Fruit fly (Drosophila melanogaster) ovary, adult (tissue): ENCODE results near the gene CG11417.
A peak's percentile ranks its signal among the peaks of the same experiment; 100 is the strongest.

Source experiments
- CG17801 ChIP-seq: fragments of 200-800 bp; optimal IDR thresholded peaks from 2 replicates; lab custom pipeline; 2019; ENCODE audit warnings: missing biosample characterization, mild to moderate bottlenecking, missing genetic modification characterization, moderate library complexity; ENCODE audit not compliant: partially characterized antibody

CG11417 gene

dm6 chrX:1353322-1354212 lies at the start of gene CG11417, which contains the start of gene CG12773:
Gene CG11417 (plus strand): TSS chrX:1354014.
Gene CG12773 (minus strand): TSS chrX:1353981.
- no peak for TF ChIP-seq CG17801 (GFP tag; lab: Kevin White, UChicago)

DNA sequence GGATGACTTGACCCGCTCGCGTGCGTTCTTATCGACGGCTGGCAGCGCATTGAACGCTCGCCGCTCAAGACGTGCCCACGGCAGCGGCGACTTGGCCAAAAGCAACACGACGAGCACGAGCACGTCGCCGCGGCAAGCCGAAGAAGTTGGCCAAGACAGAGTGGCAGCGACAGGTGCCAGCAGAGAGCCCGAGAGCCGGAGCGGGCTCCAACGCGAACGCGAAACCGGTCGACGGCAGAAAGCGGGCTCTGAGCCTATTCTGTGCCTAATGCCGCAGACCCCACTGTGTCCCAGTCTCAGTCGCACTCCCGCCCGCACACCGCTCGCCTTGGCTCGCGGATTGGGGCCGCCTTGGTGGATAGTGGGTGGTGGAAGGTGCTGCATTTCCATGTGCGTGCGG lies 45.4 kb upstream of the CG11417 start:
- TF ChIP-seq CG17801 (GFP tag; lab: Kevin White, UChicago), result no peak

DNA sequence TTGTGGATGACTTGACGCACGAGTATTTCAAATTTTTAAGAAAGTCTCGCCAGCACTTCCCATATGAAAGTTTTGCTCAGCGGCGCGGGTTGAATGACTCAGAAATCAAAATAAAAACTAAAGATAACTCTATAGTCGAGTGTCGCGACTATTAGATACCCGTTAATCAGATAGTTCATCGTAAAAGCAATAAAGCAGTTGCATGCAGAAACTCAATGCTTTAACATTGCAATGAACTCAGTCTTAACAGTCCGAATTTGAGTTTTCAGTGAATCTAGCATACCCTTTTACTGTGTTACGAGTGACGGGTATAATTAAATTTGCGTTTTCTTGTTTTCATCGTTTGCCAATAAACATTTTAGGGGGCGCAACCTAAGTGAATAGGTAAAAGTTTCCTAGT lies 42.6 kb upstream of the CG11417 start:
- no peak for TF ChIP-seq CG17801 (GFP tag; lab: Kevin White, UChicago)

DNA sequence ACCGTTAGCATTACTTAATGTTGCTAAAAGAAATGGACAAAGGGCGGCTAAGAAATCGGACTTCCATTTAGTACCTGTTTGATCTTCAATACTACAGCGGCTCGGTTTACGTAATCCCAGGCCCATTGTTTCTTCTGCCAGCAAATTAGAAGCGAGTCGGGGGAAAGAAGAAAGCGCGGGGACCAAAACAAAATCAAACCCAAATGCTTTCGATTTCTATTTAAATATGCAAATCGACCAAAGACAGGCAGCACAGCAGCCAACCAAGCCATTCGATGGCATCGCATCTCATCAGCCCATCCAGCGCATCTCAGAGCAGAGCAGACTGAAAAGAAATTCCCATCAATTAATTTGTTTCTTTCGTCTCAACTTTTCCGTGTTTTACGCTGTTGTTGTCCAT lies 41.3 kb upstream of the CG11417 start:
- TF ChIP-seq CG17801 (GFP tag; lab: Kevin White, UChicago), result no peak

- no peak for TF ChIP-seq CG17801 (GFP tag; lab: Kevin White, UChicago)
Observed at dm6 chrX:1320144-1320981, 33.5 kb upstream of the CG11417 start.

dm6 chrX:1321043-1321442 lies 32.8 kb upstream of the CG11417 start:
- no peak for TF ChIP-seq CG17801 (GFP tag; lab: Kevin White, UChicago)

- no peak for TF ChIP-seq CG17801 (GFP tag; lab: Kevin White, UChicago)
Observed at dm6 chrX:1321664-1322063, 32.1 kb upstream of the CG11417 start.

DNA sequence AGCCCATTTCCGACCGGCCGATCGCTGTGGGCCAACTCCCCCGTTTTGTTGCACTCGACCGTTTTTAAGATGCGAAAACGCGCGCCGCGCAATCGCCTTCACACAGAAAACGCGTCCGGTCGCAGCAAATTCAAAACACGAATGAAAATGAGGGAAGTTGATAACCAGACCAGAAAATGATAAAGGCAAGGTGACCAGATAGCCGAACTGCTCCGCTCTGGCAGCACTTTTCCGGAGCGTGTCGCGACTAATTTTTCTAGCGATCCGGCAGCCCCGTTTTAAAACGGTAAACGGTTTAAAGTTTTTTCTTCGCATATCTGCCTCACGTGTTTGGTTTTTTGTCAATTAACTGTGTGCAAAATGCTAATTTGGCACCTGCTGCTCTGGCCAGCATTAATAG lies 31.6 kb upstream of the CG11417 start, which contains the start of gene DAAM:
DAAM (minus strand) TSS at position 149 of the 400 bp plus-strand sequence.
- TF ChIP-seq CG17801 (GFP tag; lab: Kevin White, UChicago), result peak; percentile 61

DNA sequence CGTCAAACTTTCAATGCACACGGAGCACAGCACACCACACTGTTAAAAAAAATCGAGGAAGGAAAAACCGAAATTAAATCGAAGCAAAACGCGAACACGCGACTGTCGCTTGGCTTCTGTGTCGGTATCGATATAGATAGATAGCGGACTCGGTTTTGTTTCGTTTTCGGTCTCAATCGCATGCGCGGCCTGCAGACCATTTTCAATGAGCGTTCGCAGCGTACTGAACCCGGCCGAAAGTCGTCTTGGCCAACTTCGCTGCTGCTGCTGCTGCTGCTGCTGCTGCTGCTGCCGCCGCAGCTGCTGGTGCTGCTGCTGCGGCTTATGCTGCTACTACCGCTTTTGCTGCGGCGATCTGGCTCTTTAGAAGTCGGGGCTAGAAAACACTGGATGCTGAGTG lies 15.8 kb upstream of the CG11417 start:
- TF ChIP-seq CG17801 (GFP tag; lab: Kevin White, UChicago), result no peak

- TF ChIP-seq CG17801 (GFP tag; lab: Kevin White, UChicago), result no peak
Observed at dm6 chrX:1341528-1341927, 12.3 kb upstream of the CG11417 start, which contains the start of gene CG11409. Gene CG11409 (minus strand): TSS chrX:1341587.

dm6 chrX:1341944-1342392 lies 11.8 kb upstream of the CG11417 start, which contains the start of gene Naa30A:
Gene Naa30A (plus strand): TSS chrX:1342106.
- peak; percentile 51 for TF ChIP-seq CG17801 (GFP tag; lab: Kevin White, UChicago)

- TF ChIP-seq CG17801 (GFP tag; lab: Kevin White, UChicago), result no peak
Observed at dm6 chrX:1346256-1346655, 7.6 kb upstream of the CG11417 start, which contains the start of gene Tsp2A. Gene Tsp2A (plus strand): TSS chrX:1346553.

DNA sequence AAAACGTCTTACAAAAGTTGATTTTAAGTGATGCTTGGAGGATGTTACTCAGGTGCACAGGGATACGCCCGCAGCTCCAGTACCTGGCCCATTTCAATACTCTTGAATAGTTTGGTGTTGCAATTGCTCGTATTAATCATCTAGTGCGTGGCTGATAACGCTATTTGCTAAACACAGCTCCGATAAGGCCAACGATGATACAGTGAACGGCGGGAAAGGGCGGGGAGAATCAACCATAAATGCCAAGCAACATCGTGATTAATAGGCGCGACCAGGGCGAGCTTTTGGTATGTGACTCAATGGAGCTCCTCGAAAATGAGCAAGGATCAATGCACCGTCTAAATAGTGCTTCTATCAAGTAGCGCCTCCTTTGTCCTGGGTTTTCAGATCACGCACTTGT lies 7.0 kb upstream of the CG11417 start:
- TF ChIP-seq CG17801 (GFP tag; lab: Kevin White, UChicago), result no peak

DNA sequence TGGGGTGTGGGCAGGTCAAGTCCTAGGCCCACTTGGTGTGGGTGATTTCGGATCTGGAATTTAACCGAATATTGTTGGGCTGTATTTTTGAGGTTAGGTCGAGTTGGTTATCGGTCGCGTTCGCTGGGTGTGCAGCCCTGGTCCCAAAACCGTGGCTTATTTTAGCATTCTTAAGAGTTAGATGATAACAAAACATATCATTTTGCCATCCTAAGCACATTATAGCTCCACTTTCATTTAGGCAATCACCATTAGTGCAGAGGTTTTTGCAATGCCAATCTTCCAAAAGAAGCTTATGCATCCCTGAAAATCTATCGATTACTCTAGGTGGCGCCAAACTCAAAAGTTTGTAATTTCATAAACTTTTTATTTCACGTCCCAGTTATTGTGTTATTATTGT lies 4.6 kb upstream of the CG11417 start, which contains the start of gene MTPAP:
MTPAP (minus strand) TSS at position 103 of the 400 bp plus-strand sequence.
- no peak for TF ChIP-seq CG17801 (GFP tag; lab: Kevin White, UChicago)

- TF ChIP-seq CG17801 (GFP tag; lab: Kevin White, UChicago), result no peak
Observed at dm6 chrX:1357501-1357900, 3.7 kb downstream of the CG11417 start, which contains the start of gene png. Gene png (minus strand): TSS chrX:1357601.
